Worm (Caenorhabditis elegans) whole organism, young adult: ENCODE measurements around the gene F44E2.10.

Experiments
- B0261.1 ChIP-seq: sonication (generic microtip); optimal IDR thresholded peaks from 2 replicates; lab custom pipeline; 2016; ENCODE audit warnings: mild to moderate bottlenecking, missing genetic modification characterization, moderate library complexity, missing compliant biosample characterization
- F23B12.7 ChIP-seq: sonication (generic microtip); optimal IDR thresholded peaks from 2 replicates; lab custom pipeline; 2017; ENCODE audit warnings: missing genetic modification characterization, mild to moderate bottlenecking, missing compliant biosample characterization, antibody characterized with exemption, moderate library complexity; ENCODE audit not compliant: insufficient read depth
- F33H1.4 ChIP-seq: fragments of 200-800 bp; sonication (Bioruptor generic); IDR thresholded peaks from 2 replicates; pipeline ENCODE4 v1.3.6; 2022; ENCODE audit warnings: missing genetic modification reagents, missing genetic modification characterization, missing compliant biosample characterization
- K12H6.12 ChIP-seq: fragments of 200-800 bp; sonication (Bioruptor generic); optimal IDR thresholded peaks from 2 replicates; lab custom pipeline; 2018; ENCODE audit warnings: mild to moderate bottlenecking, missing genetic modification characterization, missing compliant biosample characterization
- T07F8.4 ChIP-seq: sonication (generic microtip); optimal IDR thresholded peaks from 2 replicates; lab custom pipeline; 2016; ENCODE audit warnings: mild to moderate bottlenecking, missing genetic modification characterization, moderate library complexity, missing compliant biosample characterization
- ZK185.1 ChIP-seq: sonication (generic microtip); optimal IDR thresholded peaks from 2 replicates; lab custom pipeline; 2016; ENCODE audit warnings: mild to moderate bottlenecking, missing genetic modification characterization, missing compliant biosample characterization; ENCODE audit not compliant: poor library complexity, severe bottlenecking
- aptf-2 ChIP-seq: fragments of 200-800 bp; sonication (Bioruptor generic); conservative IDR thresholded peaks from 2 replicates; pipeline ENCODE4 v1.3.6; 2022; ENCODE audit warnings: missing genetic modification reagents, missing genetic modification characterization, missing compliant biosample characterization
- athp-1 ChIP-seq: sonication (generic microtip); optimal IDR thresholded peaks from 2 replicates; lab custom pipeline; 2017; ENCODE audit warnings: mild to moderate bottlenecking, missing genetic modification characterization, missing compliant biosample characterization
- attf-5 ChIP-seq: fragments of 200-800 bp; sonication (Bioruptor generic); optimal IDR thresholded peaks from 2 replicates; lab custom pipeline; 2018; ENCODE audit warnings: mild to moderate bottlenecking, missing genetic modification characterization, missing compliant biosample characterization
- attf-6 ChIP-seq: fragments of 200-800 bp; sonication (Bioruptor generic); IDR thresholded peaks from 2 replicates; pipeline ENCODE4 v1.3.6; 2022; ENCODE audit warnings: missing genetic modification reagents, missing genetic modification characterization, missing compliant biosample characterization
- ceh-91 ChIP-seq: fragments of 200-800 bp; sonication (Bioruptor generic); IDR thresholded peaks from 2 replicates; pipeline ENCODE4 v1.3.6; 2022; ENCODE audit warnings: missing genetic modification reagents, missing genetic modification characterization, missing compliant biosample characterization
- die-1 ChIP-seq: sonication (generic microtip); optimal IDR thresholded peaks from 2 replicates; lab custom pipeline; 2016; ENCODE audit warnings: missing genotype, mild to moderate bottlenecking, missing genetic modification characterization, missing compliant biosample characterization
- dox-1 ChIP-seq: fragments of 200-800 bp; sonication (Bioruptor generic); IDR thresholded peaks from 2 replicates; pipeline ENCODE4 v1.3.6; 2022; ENCODE audit warnings: missing genetic modification reagents, missing genetic modification characterization, missing compliant biosample characterization
- dpff-1 ChIP-seq: sonication (generic microtip); optimal IDR thresholded peaks from 2 replicates; lab custom pipeline; 2017; ENCODE audit warnings: mild to moderate bottlenecking, missing genetic modification characterization, missing compliant biosample characterization
- dpl-1 ChIP-seq: fragments of 150-350 bp; optimal IDR thresholded peaks from 2 replicates; lab custom pipeline; 2014; ENCODE audit warnings: missing biosample characterization, missing genetic modification reagents, missing genetic modification characterization
- efl-1 ChIP-seq: fragments of 150-350 bp; optimal IDR thresholded peaks from 2 replicates; lab custom pipeline; 2014; ENCODE audit warnings: missing biosample characterization, missing genetic modification reagents, missing genetic modification characterization
- ekl-4 ChIP-seq: fragments of 200-800 bp; sonication (Bioruptor generic); IDR thresholded peaks from 2 replicates; pipeline ENCODE4 v1.3.6; 2022; ENCODE audit warnings: missing genetic modification reagents, missing genetic modification characterization, missing compliant biosample characterization
- him-1 ChIP-seq: sonication (generic microtip); optimal IDR thresholded peaks from 2 replicates; lab custom pipeline; 2016; ENCODE audit warnings: missing genotype, missing genetic modification reagents, missing genetic modification characterization, missing compliant biosample characterization
- hmg-1.2 ChIP-seq: fragments of 200-800 bp; sonication (Bioruptor generic); IDR thresholded peaks from 2 replicates; pipeline ENCODE4 v1.3.6; 2022; ENCODE audit warnings: missing genetic modification reagents, missing genetic modification characterization, missing compliant biosample characterization
- hrde-1 ChIP-seq: sonication (generic microtip); optimal IDR thresholded peaks from 2 replicates; lab custom pipeline; 2016; ENCODE audit warnings: missing genetic modification characterization, mild to moderate bottlenecking, missing compliant biosample characterization, moderate library complexity, missing genotype, missing genetic modification reagents, borderline replicate concordance
- lin-54 ChIP-seq: fragments of 200-800 bp; sonication (Bioruptor generic); optimal IDR thresholded peaks from 2 replicates; lab custom pipeline; 2018; ENCODE audit warnings: mild to moderate bottlenecking, missing genetic modification characterization, missing compliant biosample characterization
- madf-10 ChIP-seq: sonication (generic microtip); optimal IDR thresholded peaks from 2 replicates; lab custom pipeline; 2016; ENCODE audit warnings: mild to moderate bottlenecking, missing genetic modification characterization, missing compliant biosample characterization
- madf-6 ChIP-seq: fragments of 200-800 bp; sonication (Bioruptor generic); IDR thresholded peaks from 2 replicates; pipeline ENCODE4 v1.3.6; 2022; ENCODE audit warnings: missing genetic modification reagents, missing genetic modification characterization, missing compliant biosample characterization
- mcd-1 ChIP-seq: fragments of 200-800 bp; sonication (Bioruptor generic); IDR thresholded peaks from 2 replicates; pipeline ENCODE4 v1.3.6; 2022; ENCODE audit warnings: missing genetic modification reagents, missing genetic modification characterization, missing compliant biosample characterization
- nfya-1 ChIP-seq: sonication (generic microtip); optimal IDR thresholded peaks from 2 replicates; lab custom pipeline; 2017; ENCODE audit warnings: antibody characterized with exemption, missing compliant biosample characterization, missing genetic modification characterization, borderline replicate concordance; ENCODE audit not compliant: insufficient read depth
- nfyb-1 ChIP-seq: fragments of 200-800 bp; sonication (Bioruptor generic); IDR thresholded peaks from 2 replicates; pipeline ENCODE4 v1.3.6; 2022; ENCODE audit warnings: missing genetic modification reagents, missing genetic modification characterization, missing compliant biosample characterization
- nhr-80 ChIP-seq: sonication (generic microtip); optimal IDR thresholded peaks from 2 replicates; lab custom pipeline; 2016; ENCODE audit warnings: missing genetic modification characterization, missing compliant biosample characterization
- repo-1 ChIP-seq: sonication (generic microtip); optimal IDR thresholded peaks from 2 replicates; lab custom pipeline; 2017; ENCODE audit warnings: mild to moderate bottlenecking, missing genetic modification characterization, missing compliant biosample characterization
- snpc-3.4 ChIP-seq: sonication (generic microtip); optimal IDR thresholded peaks from 2 replicates; lab custom pipeline; 2017; ENCODE audit warnings: missing genetic modification characterization, mild to moderate bottlenecking, missing compliant biosample characterization, antibody characterized with exemption, moderate library complexity, missing genotype, missing genetic modification reagents
- snpc-4 ChIP-seq, 5 experiments: fragments of 150-350 bp in 1 of 5; sonication (generic microtip) in 4 of 5; optimal IDR thresholded peaks; 2 replicates each; lab custom pipeline; 2014 to 2018; ENCODE audit warnings: missing genetic modification characterization in 5 of 5, missing biosample characterization in 3 of 5, antibody characterized with exemption in 2 of 5, mild to moderate bottlenecking in 2 of 5, missing compliant biosample characterization in 2 of 5, missing genotype in 2 of 5, moderate library complexity in 2 of 5, missing genetic modification reagents in 1 of 5
- tbp1 ChIP-seq: fragments of 200-800 bp; sonication (Bioruptor generic); optimal IDR thresholded peaks from 2 replicates; lab custom pipeline; 2018; ENCODE audit warnings: mild to moderate bottlenecking, missing genetic modification characterization, missing compliant biosample characterization
- xnd-1 ChIP-seq: sonication (generic microtip); optimal IDR thresholded peaks from 2 replicates; lab custom pipeline; 2016; ENCODE audit warnings: missing genotype, missing genetic modification reagents, missing genetic modification characterization, missing compliant biosample characterization
- ztf-18 ChIP-seq: sonication (generic microtip); optimal IDR thresholded peaks from 2 replicates; lab custom pipeline; 2016; ENCODE audit warnings: missing genotype, mild to moderate bottlenecking, missing genetic modification characterization, missing compliant biosample characterization
- ztf-25 ChIP-seq: fragments of 200-800 bp; sonication (Bioruptor generic); IDR thresholded peaks from 2 replicates; pipeline ENCODE4 v1.3.6; 2022; ENCODE audit warnings: missing genetic modification reagents, missing genetic modification characterization, missing compliant biosample characterization
- ztf-26 ChIP-seq: sonication (generic microtip); optimal IDR thresholded peaks from 2 replicates; lab custom pipeline; 2017; ENCODE audit warnings: missing genetic modification characterization, missing compliant biosample characterization

The F44E2.10 gene

ce11 chrIII:8850482-8851047 lies 19.7 kb upstream of the F44E2.10 start, which contains the start of gene F44E2.9 (continued):
- TF ChIP-seq snpc-3.4 (tag; lab: Kevin White, UChicago) (no peak), athp-1 (tag; lab: Kevin White, UChicago) (no peak), K12H6.12 (tag; lab: Kevin White, UChicago) (peak; percentile 41), efl-1 (GFP tag; lab: Kevin White, UChicago) (peak; percentile 76), snpc-4 (GFP tag; optimal IDR thresholded peaks at IDR 0.05; lab: Kevin White, UChicago) (no peak), snpc-4 (tag; optimal IDR thresholded peaks at IDR 0.05; lab: Kevin White, UChicago) (peak in 2 of 4 experiments; percentile 11 to 34), dpl-1 (GFP tag; lab: Kevin White, UChicago) (peak; percentile 79), lin-54 (GFP tag; lab: Kevin White, UChicago) (peak; percentile 93), madf-10 (tag; lab: Kevin White, UChicago) (peak; percentile 17), hrde-1 (tag; lab: Kevin White, UChicago) (no peak), attf-5 (GFP tag; lab: Kevin White, UChicago) (peak; percentile 55), him-1 (tag; lab: Kevin White, UChicago) (peak; percentile 1), aptf-2 (no peak), ekl-4 (GFP tag; lab: Robert Waterston, UW) (0 out of 2 replicates have a peak, but pooled peaks have one; percentile 38), nhr-80 (tag; lab: Kevin White, UChicago) (peak; percentile 10), attf-6 (GFP tag; lab: Robert Waterston, UW) (no peak), F23B12.7 (tag; lab: Kevin White, UChicago) (peak; percentile 16), ZK185.1 (peak; percentile 57), tbp1 (GFP tag; lab: Kevin White, UChicago) (peak; percentile 35), ceh-91 (GFP tag; lab: Robert Waterston, UW) (peak; percentile 41; the same call in 1 of the 2 replicates), dox-1 (peak; percentile 84)

ce11 chrIII:8849507-8849906 lies 18.6 kb upstream of the F44E2.10 start, which contains the start of gene F44E2.8:
TSS of gene F44E2.8 (minus strand) at chrIII:8849877.
- peak; percentile 17 for TF ChIP-seq athp-1 (tag; lab: Kevin White, UChicago)
- TF ChIP-seq B0261.1 (tag; lab: Kevin White, UChicago) = no peak
- 0 out of 2 replicates have a peak, but pooled peaks have one; percentile 15 for TF ChIP-seq attf-6 (GFP tag; lab: Robert Waterston, UW)
- no peak for TF ChIP-seq ceh-91 (GFP tag; lab: Robert Waterston, UW)
- TF ChIP-seq nfyb-1 (GFP tag; lab: Robert Waterston, UW) = 0 out of 2 replicates have a peak, but pooled peaks have one; percentile 52
- TF ChIP-seq ztf-26 (tag; lab: Kevin White, UChicago) = no peak
- TF ChIP-seq nfya-1 = no peak
- TF ChIP-seq repo-1 (tag; lab: Kevin White, UChicago) = peak; percentile 38
- no peak for TF ChIP-seq T07F8.4 (tag; lab: Kevin White, UChicago)
- TF ChIP-seq mcd-1 (GFP tag; lab: Robert Waterston, UW) = no peak
- no peak for TF ChIP-seq F33H1.4 (GFP tag; lab: Robert Waterston, UW)
- peak; percentile 55 for TF ChIP-seq madf-6
- 0 out of 2 replicates have a peak, but pooled peaks have one; percentile 16 for TF ChIP-seq hmg-1.2 (GFP tag; lab: Robert Waterston, UW)
- TF ChIP-seq xnd-1 (tag; lab: Kevin White, UChicago) = peak; percentile 14
- no peak for TF ChIP-seq ztf-25
- TF ChIP-seq die-1 (tag; lab: Kevin White, UChicago) = no peak
- peak; percentile 17 for TF ChIP-seq ztf-18 (tag; lab: Kevin White, UChicago)
- no peak for TF ChIP-seq dpff-1 (tag; lab: Kevin White, UChicago)
